Fruit fly (Drosophila melanogaster) whole organism, adult: ENCODE measurements around the gene Pde1c.

ENCODE experiments used
- CG11617 ChIP-seq: fragments of 200-800 bp; sonication (Bioruptor generic); optimal IDR thresholded peaks from 2 replicates; lab custom pipeline; 2017; ENCODE audit warnings: mild to moderate bottlenecking, missing biosample characterization, missing genetic modification reagents, missing genetic modification characterization
- CG12768 ChIP-seq: fragments of 200-800 bp; sonication (Bioruptor generic); optimal IDR thresholded peaks from 2 replicates; lab custom pipeline; 2017; ENCODE audit warnings: missing biosample characterization, missing genetic modification characterization, mild to moderate bottlenecking, moderate library complexity, missing genetic modification reagents
- CG14711 ChIP-seq: fragments of 200-800 bp; sonication (Bioruptor generic); optimal IDR thresholded peaks from 2 replicates; lab custom pipeline; 2018; ENCODE audit warnings: missing biosample characterization, mild to moderate bottlenecking, missing genetic modification characterization, moderate library complexity
- CG1620 ChIP-seq: fragments of 200-800 bp; sonication (Bioruptor generic); optimal IDR thresholded peaks from 2 replicates; lab custom pipeline; 2016; ENCODE audit warnings: missing biosample characterization, missing genetic modification characterization
- CG33017 ChIP-seq: fragments of 200-800 bp; sonication (Bioruptor generic); optimal IDR thresholded peaks from 2 replicates; lab custom pipeline; 2018; ENCODE audit warnings: missing biosample characterization, mild to moderate bottlenecking, missing genetic modification characterization, moderate library complexity
- CG5204 ChIP-seq: fragments of 200-800 bp; sonication (Bioruptor generic); optimal IDR thresholded peaks from 2 replicates; lab custom pipeline; 2016; ENCODE audit warnings: missing biosample characterization, missing genetic modification characterization
- CG7045 ChIP-seq: fragments of 200-800 bp; sonication (Bioruptor generic); optimal IDR thresholded peaks from 2 replicates; lab custom pipeline; 2017; ENCODE audit warnings: missing biosample characterization, mild to moderate bottlenecking, missing genetic modification characterization
- CG7101 ChIP-seq: fragments of 200-800 bp; sonication (Bioruptor generic); optimal IDR thresholded peaks from 2 replicates; lab custom pipeline; 2018; ENCODE audit warnings: missing biosample characterization, mild to moderate bottlenecking, missing genetic modification characterization, moderate library complexity
- Clk ChIP-seq: fragments of 200-800 bp; sonication (Bioruptor generic); optimal IDR thresholded peaks from 2 replicates; lab custom pipeline; 2017; ENCODE audit warnings: missing biosample characterization, missing genetic modification characterization
- Crg-1 ChIP-seq: fragments of 200-800 bp; sonication (Bioruptor generic); optimal IDR thresholded peaks from 2 replicates; lab custom pipeline; 2016; ENCODE audit warnings: missing biosample characterization, missing genetic modification characterization
- Hr96 ChIP-seq: fragments of 200-800 bp; sonication (Bioruptor generic); optimal IDR thresholded peaks from 2 replicates; lab custom pipeline; 2016; ENCODE audit warnings: missing biosample characterization, missing genetic modification characterization
- Mnt ChIP-seq: fragments of 200-800 bp; sonication (Bioruptor generic); optimal IDR thresholded peaks from 2 replicates; lab custom pipeline; 2016; ENCODE audit warnings: missing biosample characterization, mild to moderate bottlenecking, missing genetic modification characterization
- bab1 ChIP-seq: fragments of 200-800 bp; sonication (Bioruptor generic); optimal IDR thresholded peaks from 3 replicates; lab custom pipeline; 2019; ENCODE audit warnings: missing biosample characterization, mild to moderate bottlenecking, missing genetic modification characterization, moderate library complexity
- cic ChIP-seq: fragments of 200-800 bp; sonication (Bioruptor generic); optimal IDR thresholded peaks from 2 replicates; lab custom pipeline; 2017; ENCODE audit warnings: missing biosample characterization, mild to moderate bottlenecking, missing genetic modification characterization, moderate library complexity
- cnc ChIP-seq, 2 experiments: fragments of >200 bp; optimal IDR thresholded peaks; 2 replicates each; lab custom pipeline; 2017
- kay ChIP-seq: fragments of 200-800 bp; sonication (Bioruptor generic); peaks from one replicate; lab custom pipeline; 2016; ENCODE audit warnings: missing biosample characterization, missing genetic modification characterization, borderline replicate concordance
- ovo ChIP-seq: fragments of 200-800 bp; sonication (Bioruptor generic); optimal IDR thresholded peaks from 2 replicates; lab custom pipeline; 2016; ENCODE audit warnings: missing biosample characterization, missing genetic modification characterization
- pad ChIP-seq: fragments of 200-800 bp; sonication (Bioruptor generic); optimal IDR thresholded peaks from 3 replicates; lab custom pipeline; 2017; ENCODE audit warnings: missing biosample characterization, missing genetic modification characterization, mild to moderate bottlenecking, moderate library complexity, missing genetic modification reagents
- tj ChIP-seq: fragments of 200-800 bp; sonication (Bioruptor generic); optimal IDR thresholded peaks from 3 replicates; lab custom pipeline; 2017; ENCODE audit warnings: missing biosample characterization, mild to moderate bottlenecking, missing genetic modification characterization, moderate library complexity
- toe ChIP-seq: fragments of 200-800 bp; sonication (Bioruptor generic); optimal IDR thresholded peaks from 2 replicates; lab custom pipeline; 2016; ENCODE audit warnings: missing biosample characterization, missing genetic modification characterization

Pde1c gene

dm6 chr2L:11968581-11969272, 40.4 kb upstream of the Pde1c start:
- TF ChIP-seq Clk (GFP tag; lab: Kevin White, UChicago) (no peak), kay (no peak), CG11617 (no peak), CG1620 (GFP tag; lab: Kevin White, UChicago) (no peak), CG14711 (no peak), Hr96 (no peak), bab1 (GFP tag; lab: Kevin White, UChicago) (no peak), cic (GFP tag; lab: Kevin White, UChicago) (no peak), Crg-1 (GFP tag; lab: Kevin White, UChicago) (no peak), cnc (optimal IDR thresholded peaks at IDR 0.05; lab: Kevin White, UChicago) (no peak), tj (GFP tag; lab: Kevin White, UChicago) (no peak), Mnt (GFP tag; lab: Kevin White, UChicago) (no peak), toe (no peak), CG7101 (tag; lab: Kevin White, UChicago) (no peak), CG12768 (GFP tag; lab: Kevin White, UChicago) (no peak)

dm6 chr2L:11965610-11966594, 37.5 kb upstream of the Pde1c start:
- TF ChIP-seq Clk (GFP tag; lab: Kevin White, UChicago) (no peak), Hr96 (no peak), toe (no peak), CG5204 (GFP tag; lab: Kevin White, UChicago) (no peak), CG7101 (tag; lab: Kevin White, UChicago) (no peak), cnc (optimal IDR thresholded peaks at IDR 0.05; lab: Kevin White, UChicago) (no peak), kay (no peak), ovo (GFP tag; lab: Kevin White, UChicago) (no peak), CG11617 (no peak), cic (GFP tag; lab: Kevin White, UChicago) (no peak), CG1620 (GFP tag; lab: Kevin White, UChicago) (no peak)

dm6 chr2L:11963422-11964322, 35.3 kb upstream of the Pde1c start:
- TF ChIP-seq CG1620 (GFP tag; lab: Kevin White, UChicago) (no peak), CG7045 (no peak), Crg-1 (GFP tag; lab: Kevin White, UChicago) (no peak), kay (peak; percentile 31), CG12768 (GFP tag; lab: Kevin White, UChicago) (no peak), tj (GFP tag; lab: Kevin White, UChicago) (peak; percentile 82), CG7101 (tag; lab: Kevin White, UChicago) (no peak), CG33017 (no peak)

- no peak for TF ChIP-seq Clk (GFP tag; lab: Kevin White, UChicago)
- no peak for TF ChIP-seq CG7045
- no peak for TF ChIP-seq bab1 (GFP tag; lab: Kevin White, UChicago)
- no peak for TF ChIP-seq toe
- no peak for TF ChIP-seq CG11617
- no peak for TF ChIP-seq Mnt (GFP tag; lab: Kevin White, UChicago)
- TF ChIP-seq CG1620 (GFP tag; lab: Kevin White, UChicago): no peak
- TF ChIP-seq CG33017: no peak
- TF ChIP-seq cnc (optimal IDR thresholded peaks at IDR 0.05; lab: Kevin White, UChicago): no peak
- TF ChIP-seq ovo (GFP tag; lab: Kevin White, UChicago): no peak
- TF ChIP-seq kay: no peak
- TF ChIP-seq pad: no peak
Measured at dm6 chr2L:11960909-11961308, 32.5 kb upstream of the Pde1c start.

dm6 chr2L:11958729-11959128, 30.4 kb upstream of the Pde1c start:
- TF ChIP-seq Mnt (GFP tag; lab: Kevin White, UChicago) (no peak), cic (GFP tag; lab: Kevin White, UChicago) (no peak), kay (no peak), CG1620 (GFP tag; lab: Kevin White, UChicago) (no peak), CG7101 (tag; lab: Kevin White, UChicago) (no peak), bab1 (GFP tag; lab: Kevin White, UChicago) (no peak), CG5204 (GFP tag; lab: Kevin White, UChicago) (no peak), ovo (GFP tag; lab: Kevin White, UChicago) (no peak), CG12768 (GFP tag; lab: Kevin White, UChicago) (no peak), Clk (GFP tag; lab: Kevin White, UChicago) (no peak), toe (no peak), pad (no peak), Hr96 (no peak)
